Worm (Caenorhabditis elegans) whole organism, young adult: Measurements from ENCODE around the gene ippk-1.

ENCODE experiments used
- B0035.1 ChIP-seq: sonication (generic microtip); optimal IDR thresholded peaks from 2 replicates; lab custom pipeline; 2016; ENCODE audit warnings: missing genetic modification characterization, mild to moderate bottlenecking, missing compliant biosample characterization, missing genotype, missing genetic modification reagents
- C06A6.2 ChIP-seq: fragments of 200-800 bp; sonication (Bioruptor generic); conservative IDR thresholded peaks from 2 replicates; pipeline ENCODE4 v1.3.6; 2022; ENCODE audit warnings: missing genetic modification characterization, missing compliant biosample characterization
- D2030.7 ChIP-seq: fragments of 200-800 bp; sonication (Bioruptor generic); IDR thresholded peaks from 2 replicates; pipeline ENCODE4 v1.3.6; 2022; ENCODE audit warnings: missing genetic modification reagents, missing genetic modification characterization, missing compliant biosample characterization
- F22D6.2 ChIP-seq: sonication (generic microtip); optimal IDR thresholded peaks from 2 replicates; lab custom pipeline; 2016; ENCODE audit warnings: mild to moderate bottlenecking, missing genetic modification characterization, missing compliant biosample characterization
- F37B4.10 ChIP-seq: fragments of 200-800 bp; sonication (Bioruptor generic); IDR thresholded peaks from 2 replicates; pipeline ENCODE4 v1.3.6; 2022; ENCODE audit warnings: missing genetic modification characterization, missing compliant biosample characterization
- F39B2.1 ChIP-seq: fragments of 200-800 bp; sonication (Bioruptor generic); IDR thresholded peaks from 2 replicates; pipeline ENCODE4 v1.3.6; 2022; ENCODE audit warnings: missing genetic modification reagents, missing genetic modification characterization, missing compliant biosample characterization
- K11D2.4 ChIP-seq: fragments of 200-800 bp; sonication (Bioruptor generic); IDR thresholded peaks from 2 replicates; pipeline ENCODE4 v1.3.6; 2022; ENCODE audit warnings: missing genetic modification reagents, missing genetic modification characterization, missing compliant biosample characterization
- K12H6.12 ChIP-seq: fragments of 200-800 bp; sonication (Bioruptor generic); optimal IDR thresholded peaks from 2 replicates; lab custom pipeline; 2018; ENCODE audit warnings: mild to moderate bottlenecking, missing genetic modification characterization, missing compliant biosample characterization
- Y53G8AR.9 ChIP-seq: fragments of 200-800 bp; sonication (Bioruptor generic); conservative IDR thresholded peaks from 2 replicates; pipeline ENCODE4 v1.3.6; 2022; ENCODE audit warnings: missing genetic modification reagents, missing genetic modification characterization, missing compliant biosample characterization
- Y56A3A.18 ChIP-seq: fragments of 200-800 bp; sonication (Bioruptor generic); IDR thresholded peaks from 2 replicates; pipeline ENCODE4 v1.3.6; 2022; ENCODE audit warnings: missing genetic modification reagents, missing genetic modification characterization, missing compliant biosample characterization
- Y67H2A.10 ChIP-seq: fragments of 200-800 bp; sonication (Bioruptor generic); conservative IDR thresholded peaks from 2 replicates; pipeline ENCODE4 v1.3.6; 2022; ENCODE audit warnings: missing genetic modification reagents, missing genetic modification characterization, missing compliant biosample characterization
- aptf-2 ChIP-seq: fragments of 200-800 bp; sonication (Bioruptor generic); conservative IDR thresholded peaks from 2 replicates; pipeline ENCODE4 v1.3.6; 2022; ENCODE audit warnings: missing genetic modification reagents, missing genetic modification characterization, missing compliant biosample characterization
- atf-7 ChIP-seq: sonication (generic microtip); optimal IDR thresholded peaks from 2 replicates; lab custom pipeline; 2017; ENCODE audit warnings: mild to moderate bottlenecking, missing genetic modification characterization, missing compliant biosample characterization
- athp-1 ChIP-seq: sonication (generic microtip); optimal IDR thresholded peaks from 2 replicates; lab custom pipeline; 2017; ENCODE audit warnings: mild to moderate bottlenecking, missing genetic modification characterization, missing compliant biosample characterization
- ccch-3 ChIP-seq: fragments of 200-800 bp; sonication (Bioruptor generic); optimal IDR thresholded peaks from 2 replicates; lab custom pipeline; 2018; ENCODE audit warnings: mild to moderate bottlenecking, missing genetic modification characterization, missing compliant biosample characterization
- cebp-1 ChIP-seq, 2 experiments: fragments of 200-800 bp in 1 of 2; sonication (Bioruptor generic) in 1 of 2; sonication (generic microtip) in 1 of 2; IDR thresholded peaks in 1 of 2; optimal IDR thresholded peaks in 1 of 2; 2 replicates each; pipeline versions ENCODE4 v1.3.6 to Lab custom; 2017 to 2022; ENCODE audit warnings: missing compliant biosample characterization in 2 of 2, missing genetic modification characterization in 2 of 2, mild to moderate bottlenecking in 1 of 2, missing genetic modification reagents in 1 of 2, moderate library complexity in 1 of 2
- ceh-100 ChIP-seq: fragments of 200-800 bp; sonication (Bioruptor generic); IDR thresholded peaks from 2 replicates; pipeline ENCODE4 v1.3.6; 2022; ENCODE audit warnings: missing genetic modification reagents, missing genetic modification characterization, missing compliant biosample characterization
- dox-1 ChIP-seq: fragments of 200-800 bp; sonication (Bioruptor generic); IDR thresholded peaks from 2 replicates; pipeline ENCODE4 v1.3.6; 2022; ENCODE audit warnings: missing genetic modification reagents, missing genetic modification characterization, missing compliant biosample characterization
- dpl-1 ChIP-seq: fragments of 150-350 bp; optimal IDR thresholded peaks from 2 replicates; lab custom pipeline; 2014; ENCODE audit warnings: missing biosample characterization, missing genetic modification reagents, missing genetic modification characterization
- ets-4 ChIP-seq: fragments of 200-800 bp; sonication (Bioruptor generic); optimal IDR thresholded peaks from 2 replicates; lab custom pipeline; 2018; ENCODE audit warnings: mild to moderate bottlenecking, missing genetic modification characterization, missing compliant biosample characterization
- fkh-3 ChIP-seq: sonication (generic microtip); optimal IDR thresholded peaks from 2 replicates; lab custom pipeline; 2016; ENCODE audit warnings: mild to moderate bottlenecking, missing genetic modification characterization, missing compliant biosample characterization
- hmg-1.2 ChIP-seq: fragments of 200-800 bp; sonication (Bioruptor generic); IDR thresholded peaks from 2 replicates; pipeline ENCODE4 v1.3.6; 2022; ENCODE audit warnings: missing genetic modification reagents, missing genetic modification characterization, missing compliant biosample characterization
- lin-26 ChIP-seq: fragments of 200-800 bp; sonication (Bioruptor generic); IDR thresholded peaks from 2 replicates; pipeline ENCODE4 v1.3.6; 2022; ENCODE audit warnings: missing genetic modification reagents, missing genetic modification characterization, missing compliant biosample characterization
- lin-40 ChIP-seq: sonication (generic microtip); optimal IDR thresholded peaks from 2 replicates; lab custom pipeline; 2016; ENCODE audit warnings: missing genetic modification characterization, mild to moderate bottlenecking, missing compliant biosample characterization, missing genotype, missing genetic modification reagents
- lir-1 ChIP-seq: fragments of 200-800 bp; sonication (Bioruptor generic); conservative IDR thresholded peaks from 2 replicates; pipeline ENCODE4 v1.3.6; 2022; ENCODE audit warnings: missing genetic modification reagents, missing genetic modification characterization, missing compliant biosample characterization
- lsl-1 ChIP-seq: fragments of 200-800 bp; sonication (Bioruptor generic); optimal IDR thresholded peaks from 2 replicates; lab custom pipeline; 2018; ENCODE audit warnings: mild to moderate bottlenecking, missing genetic modification characterization, moderate library complexity, missing compliant biosample characterization
- lsy-27 ChIP-seq: sonication (generic microtip); optimal IDR thresholded peaks from 2 replicates; lab custom pipeline; 2017; ENCODE audit warnings: missing genetic modification characterization, mild to moderate bottlenecking, missing compliant biosample characterization, antibody characterized with exemption, missing genotype, borderline replicate concordance; ENCODE audit not compliant: insufficient read depth
- madf-10 ChIP-seq: sonication (generic microtip); optimal IDR thresholded peaks from 2 replicates; lab custom pipeline; 2016; ENCODE audit warnings: mild to moderate bottlenecking, missing genetic modification characterization, missing compliant biosample characterization
- madf-6 ChIP-seq: fragments of 200-800 bp; sonication (Bioruptor generic); IDR thresholded peaks from 2 replicates; pipeline ENCODE4 v1.3.6; 2022; ENCODE audit warnings: missing genetic modification reagents, missing genetic modification characterization, missing compliant biosample characterization
- mcd-1 ChIP-seq: fragments of 200-800 bp; sonication (Bioruptor generic); IDR thresholded peaks from 2 replicates; pipeline ENCODE4 v1.3.6; 2022; ENCODE audit warnings: missing genetic modification reagents, missing genetic modification characterization, missing compliant biosample characterization
- nhr-80 ChIP-seq: sonication (generic microtip); optimal IDR thresholded peaks from 2 replicates; lab custom pipeline; 2016; ENCODE audit warnings: missing genetic modification characterization, missing compliant biosample characterization
- repo-1 ChIP-seq: sonication (generic microtip); optimal IDR thresholded peaks from 2 replicates; lab custom pipeline; 2017; ENCODE audit warnings: mild to moderate bottlenecking, missing genetic modification characterization, missing compliant biosample characterization
- somi-1 ChIP-seq: fragments of 200-800 bp; sonication (Bioruptor generic); optimal IDR thresholded peaks from 2 replicates; lab custom pipeline; 2018; ENCODE audit warnings: mild to moderate bottlenecking, missing genetic modification characterization, missing compliant biosample characterization
- tbp1 ChIP-seq: fragments of 200-800 bp; sonication (Bioruptor generic); optimal IDR thresholded peaks from 2 replicates; lab custom pipeline; 2018; ENCODE audit warnings: mild to moderate bottlenecking, missing genetic modification characterization, missing compliant biosample characterization
- zfh-2 ChIP-seq: fragments of 200-800 bp; sonication (Bioruptor generic); conservative IDR thresholded peaks from 2 replicates; pipeline ENCODE4 v1.3.6; 2022; ENCODE audit warnings: missing genetic modification reagents, missing genetic modification characterization, missing compliant biosample characterization
- ztf-22 ChIP-seq: fragments of 200-800 bp; sonication (Bioruptor generic); optimal IDR thresholded peaks from 2 replicates; lab custom pipeline; 2018; ENCODE audit warnings: mild to moderate bottlenecking, missing genetic modification characterization, moderate library complexity, missing compliant biosample characterization
- ztf-26 ChIP-seq: sonication (generic microtip); optimal IDR thresholded peaks from 2 replicates; lab custom pipeline; 2017; ENCODE audit warnings: missing genetic modification characterization, missing compliant biosample characterization

Gene ippk-1

ce11 chrII:12042108-12042960 lies at the start of gene ippk-1:
ippk-1 (plus strand) TSS chrII:12042910.
- TF ChIP-seq atf-7 (peak; percentile 47), Y67H2A.10 (no peak), F37B4.10 (GFP tag; lab: Robert Waterston, UW) (no peak), D2030.7 (GFP tag; lab: Robert Waterston, UW) (peak; percentile 41), repo-1 (no peak), ccch-3 (GFP tag; lab: Kevin White, UChicago) (no peak), ets-4 (no peak), lin-26 (GFP tag; lab: Robert Waterston, UW) (0 out of 2 replicates have a peak, but pooled peaks have one; percentile 11), mcd-1 (GFP tag; lab: Robert Waterston, UW) (peak; percentile 86), ztf-26 (tag; lab: Kevin White, UChicago) (peak; percentile 66), ztf-22 (GFP tag; lab: Kevin White, UChicago) (no peak), K11D2.4 (GFP tag; lab: Robert Waterston, UW) (peak; percentile 68), ceh-100 (GFP tag; lab: Robert Waterston, UW) (peak; percentile 92), K12H6.12 (tag; lab: Kevin White, UChicago) (peak; percentile 65), lsy-27 (tag; lab: Kevin White, UChicago) (no peak), nhr-80 (tag; lab: Kevin White, UChicago) (peak; percentile 27), F22D6.2 (tag; lab: Kevin White, UChicago) (peak; percentile 38), somi-1 (GFP tag; lab: Kevin White, UChicago) (peak; percentile 62), lin-40 (peak; percentile 69), aptf-2 (GFP tag; lab: Robert Waterston, UW) (0 out of 2 replicates have a peak, but pooled peaks have one; percentile 15), hmg-1.2 (peak; percentile 30; the same call in 1 of the 2 replicates), cebp-1 (GFP tag; IDR thresholded peaks at IDR 0.05; lab: Robert Waterston, UW) (peak; percentile 88), cebp-1 (tag; optimal IDR thresholded peaks at IDR 0.05; lab: Kevin White, UChicago) (peak; percentile 96), C06A6.2 (GFP tag; lab: Robert Waterston, UW) (0 out of 2 replicates have a peak, but pooled peaks have one; percentile 41), Y53G8AR.9 (no peak), lsl-1 (GFP tag; lab: Kevin White, UChicago) (peak; percentile 31), dox-1 (peak; percentile 61)

- TF ChIP-seq fkh-3 (no peak), K11D2.4 (GFP tag; lab: Robert Waterston, UW) (no peak), B0035.1 (tag; lab: Kevin White, UChicago) (no peak), aptf-2 (GFP tag; lab: Robert Waterston, UW) (no peak), ztf-22 (GFP tag; lab: Kevin White, UChicago) (no peak), zfh-2 (GFP tag; lab: Robert Waterston, UW) (no peak), mcd-1 (GFP tag; lab: Robert Waterston, UW) (no peak), lir-1 (no peak), madf-10 (tag; lab: Kevin White, UChicago) (no peak), tbp1 (GFP tag; lab: Kevin White, UChicago) (no peak), Y56A3A.18 (GFP tag; lab: Robert Waterston, UW) (no peak), dpl-1 (GFP tag; lab: Kevin White, UChicago) (no peak), madf-6 (GFP tag; lab: Robert Waterston, UW) (no peak), athp-1 (tag; lab: Kevin White, UChicago) (no peak), lsy-27 (tag; lab: Kevin White, UChicago) (no peak), F39B2.1 (GFP tag; lab: Robert Waterston, UW) (no peak)
Measured at ce11 chrII:11994940-11995339, 47.8 kb upstream of the ippk-1 start.
